Worm (Caenorhabditis elegans): Measurements from ENCODE around the gene ttr-23.

- TF ChIP-seq lsy-2 (tag; optimal IDR thresholded peaks at IDR 0.05) (no peak), mab-5 (tag; optimal IDR thresholded peaks at IDR 0.05) (no peak), M03D4.4 (tag; optimal IDR thresholded peaks at IDR 0.05) (no peak), nhr-76 (tag; optimal IDR thresholded peaks at IDR 0.05) (no peak), nhr-12 (tag; optimal IDR thresholded peaks at IDR 0.05) (no peak), unc-62 (GFP tag; optimal IDR thresholded peaks at IDR 0.05) (no peak), ztf-11 (tag; optimal IDR thresholded peaks at IDR 0.05) (no peak), unc-39 (tag; optimal IDR thresholded peaks at IDR 0.05) (no peak), blmp-1 (tag; optimal IDR thresholded peaks at IDR 0.05) (no peak), pha-4 (tag; optimal IDR thresholded peaks at IDR 0.05) (no peak)
These were observed 49.6 kb downstream of the ttr-23 start, which contains the start of gene degt-1 for ce11 chrV:10540024-10540423.

Data from whole organism, mixed stage, embryonic.